Worm (Caenorhabditis elegans): ENCODE measurements around the gene spp-18.

Gene spp-18

ce11 chrIV:9622272-9622671, 28.8 kb downstream of the spp-18 start, which contains the start of gene W09C2.7:
Gene W09C2.7, minus strand, starts transcription at chrIV:9622372.
- TF ChIP-seq ceh-9 (tag; optimal IDR thresholded peaks at IDR 0.05): no peak
- TF ChIP-seq tbx-2 (tag; optimal IDR thresholded peaks at IDR 0.05): no peak
- TF ChIP-seq eyg-1 (tag; optimal IDR thresholded peaks at IDR 0.05): no peak

DNA sequence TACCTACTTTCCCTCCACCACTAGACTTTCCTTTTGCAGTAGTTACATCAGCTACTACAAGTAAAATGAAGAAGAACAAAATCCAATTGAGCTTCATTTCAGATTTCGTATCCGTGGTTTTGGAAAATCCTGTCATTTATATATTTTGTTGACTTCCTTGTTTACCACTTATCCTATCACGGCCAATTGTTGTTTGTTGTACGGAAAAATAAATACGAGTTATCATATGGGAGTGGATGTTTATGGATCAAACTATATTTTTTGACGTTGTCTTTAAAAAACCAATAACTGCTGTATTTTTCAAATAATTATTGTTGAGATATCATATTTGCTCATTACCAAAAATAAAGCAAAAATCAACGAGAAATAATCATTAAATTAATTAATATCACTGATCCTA, 29.8 kb downstream of the spp-18 start, which contains the start of gene W09C2.9:
Gene W09C2.9, minus strand, starts transcription at position 101 of the 400 bp plus-strand sequence.
- no peak for TF ChIP-seq T23F11.4 (GFP tag; optimal IDR thresholded peaks at IDR 0.05)
- no peak for TF ChIP-seq hlh-13 (GFP tag; optimal IDR thresholded peaks at IDR 0.05)
- no peak for TF ChIP-seq tbx-7 (tag; optimal IDR thresholded peaks at IDR 0.05)

- TF ChIP-seq hlh-6 (tag; optimal IDR thresholded peaks at IDR 0.05) (no peak), hlh-13 (GFP tag; optimal IDR thresholded peaks at IDR 0.05) (no peak), ceh-45 (GFP tag; IDR thresholded peaks at IDR 0.05) (no peak), ceh-30 (tag; optimal IDR thresholded peaks at IDR 0.05) (no peak), madf-2 (tag; optimal IDR thresholded peaks at IDR 0.05) (no peak), ceh-19 (GFP tag; optimal IDR thresholded peaks at IDR 0.05) (no peak), ets-4 (tag; optimal IDR thresholded peaks at IDR 0.05) (no peak), tbx-2 (tag; optimal IDR thresholded peaks at IDR 0.05) (no peak), mec-3 (tag; optimal IDR thresholded peaks at IDR 0.05; ENCODE audit: borderline replicate concordance) (no peak)
Measured at ce11 chrIV:9624275-9624674, 30.8 kb downstream of the spp-18 start, which contains the start of gene W09C2.8. Gene W09C2.8, minus strand, starts transcription at chrIV:9624375.

- TF ChIP-seq Y22D7AL.16 (tag; optimal IDR thresholded peaks at IDR 0.05): no peak
- TF ChIP-seq ceh-31 (tag; optimal IDR thresholded peaks at IDR 0.05): no peak
- TF ChIP-seq hlh-15 (tag; optimal IDR thresholded peaks at IDR 0.05): no peak
- TF ChIP-seq fkh-6 (tag; optimal IDR thresholded peaks at IDR 0.05): no peak
- TF ChIP-seq hlh-6 (tag; optimal IDR thresholded peaks at IDR 0.05): no peak
- no peak for TF ChIP-seq F13H6.1 (tag; optimal IDR thresholded peaks at IDR 0.05)
- TF ChIP-seq npax-4 (tag; optimal IDR thresholded peaks at IDR 0.05): no peak
- TF ChIP-seq fkh-10 (GFP tag; optimal IDR thresholded peaks at IDR 0.05): no peak
- TF ChIP-seq pqm-1 (tag; optimal IDR thresholded peaks at IDR 0.05): no peak
- TF ChIP-seq unc-3 (GFP tag; conservative IDR thresholded peaks at IDR 0.05): no peak
- TF ChIP-seq unc-3 (tag; optimal IDR thresholded peaks at IDR 0.05): no peak
- no peak for TF ChIP-seq pha-4 (tag; optimal IDR thresholded peaks at IDR 0.05)
- no peak for TF ChIP-seq elt-4 (tag; optimal IDR thresholded peaks at IDR 0.05)
- TF ChIP-seq che-1 (tag; optimal IDR thresholded peaks at IDR 0.05): no peak
- TF ChIP-seq ceh-22 (tag; optimal IDR thresholded peaks at IDR 0.05): no peak
- TF ChIP-seq lin-11 (tag; optimal IDR thresholded peaks at IDR 0.05): no peak
- no peak for TF ChIP-seq pag-3 (tag; optimal IDR thresholded peaks at IDR 0.05; ENCODE audit: borderline replicate concordance)
Measured at ce11 chrIV:9624977-9625376, 31.5 kb downstream of the spp-18 start, which contains the start of gene W09C2.10. Gene W09C2.10, minus strand, starts transcription at chrIV:9625077.

DNA sequence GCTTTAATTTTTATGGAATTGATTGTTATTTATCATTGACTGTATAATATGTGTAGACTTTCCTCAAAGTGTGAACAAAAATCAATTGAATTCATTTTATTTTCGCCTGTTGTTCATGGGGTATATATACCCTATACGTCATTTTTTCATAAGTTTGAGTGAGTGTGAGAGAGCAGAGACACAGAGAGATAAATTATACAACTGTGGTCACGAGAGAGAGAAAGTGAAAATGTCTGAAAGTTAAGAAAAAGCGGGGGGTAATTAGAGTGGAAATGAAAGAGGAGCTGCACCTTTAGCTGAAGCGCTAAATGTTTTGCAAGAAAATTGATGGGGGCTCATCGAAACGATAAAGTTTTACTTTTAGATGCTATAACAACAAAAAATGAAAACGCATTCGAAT, 32.3 kb downstream of the spp-18 start:
- no peak for TF ChIP-seq unc-42 (tag; optimal IDR thresholded peaks at IDR 0.05)
- no peak for TF ChIP-seq K02D7.2 (tag; optimal IDR thresholded peaks at IDR 0.05)
- no peak for TF ChIP-seq ztf-16 (tag; optimal IDR thresholded peaks at IDR 0.05)
- TF ChIP-seq dve-1 (tag; optimal IDR thresholded peaks at IDR 0.05): no peak
- TF ChIP-seq ceh-18 (tag; optimal IDR thresholded peaks at IDR 0.05): no peak
- no peak for TF ChIP-seq zip-5 (tag; optimal IDR thresholded peaks at IDR 0.05)
- TF ChIP-seq K09A11.1 (tag; optimal IDR thresholded peaks at IDR 0.05; ENCODE audit: insufficient read depth): no peak
- no peak for TF ChIP-seq ceh-45 (GFP tag; IDR thresholded peaks at IDR 0.05)
- TF ChIP-seq che-1 (tag; optimal IDR thresholded peaks at IDR 0.05): no peak
- TF ChIP-seq C38D4.7 (GFP tag; optimal IDR thresholded peaks at IDR 0.05): no peak
- no peak for TF ChIP-seq ceh-6 (GFP tag; optimal IDR thresholded peaks at IDR 0.05)
- TF ChIP-seq ceh-19 (GFP tag; optimal IDR thresholded peaks at IDR 0.05): no peak
- no peak for TF ChIP-seq fkh-10 (GFP tag; optimal IDR thresholded peaks at IDR 0.05)
- no peak for TF ChIP-seq elt-2 (tag; optimal IDR thresholded peaks at IDR 0.05)
- TF ChIP-seq odd-2 (tag; optimal IDR thresholded peaks at IDR 0.05): no peak
- TF ChIP-seq unc-3 (GFP tag; conservative IDR thresholded peaks at IDR 0.05): no peak
- no peak for TF ChIP-seq unc-3 (tag; optimal IDR thresholded peaks at IDR 0.05)
